Worm (Caenorhabditis elegans) whole organism, L4 larva: ENCODE results near the gene R02F2.7.

Source experiments
- F37D6.2 ChIP-seq: sonication (generic microtip); optimal IDR thresholded peaks from 2 replicates; lab custom pipeline; 2016; ENCODE audit warnings: mild to moderate bottlenecking, missing genetic modification characterization, missing compliant biosample characterization
- Y48G9A.11 ChIP-seq: fragments of 200-800 bp; sonication (Bioruptor generic); IDR thresholded peaks from 2 replicates; pipeline ENCODE4 v1.3.6; 2022; ENCODE audit warnings: missing genetic modification reagents, missing genetic modification characterization, missing compliant biosample characterization
- Y5F2A.4 ChIP-seq: fragments of 200-800 bp; sonication (Bioruptor generic); optimal IDR thresholded peaks from 2 replicates; lab custom pipeline; 2018; ENCODE audit warnings: mild to moderate bottlenecking, missing genetic modification characterization, missing compliant biosample characterization
- Y75B8A.6 ChIP-seq: fragments of 200-800 bp; sonication (Bioruptor generic); IDR thresholded peaks from 2 replicates; pipeline ENCODE4 v1.3.6; 2022; ENCODE audit warnings: missing genetic modification reagents, missing genetic modification characterization, missing compliant biosample characterization
- aha-1 ChIP-seq: fragments of 150-350 bp; peaks from one replicate; lab custom pipeline; 2014; ENCODE audit warnings: missing biosample characterization, missing genetic modification characterization
- ama-1 ChIP-seq: fragments of 150-350 bp; optimal IDR thresholded peaks from 2 replicates; lab custom pipeline; 2014; ENCODE audit warnings: inconsistent platforms, mixed read lengths
- attf-4 ChIP-seq: sonication (generic microtip); optimal IDR thresholded peaks from 3 replicates; lab custom pipeline; 2017; ENCODE audit warnings: missing biosample characterization, missing genetic modification characterization
- ceh-28 ChIP-seq: fragments of 150-350 bp; optimal IDR thresholded peaks from 2 replicates; lab custom pipeline; 2014; ENCODE audit warnings: missing biosample characterization, missing genetic modification reagents, missing genetic modification characterization
- ceh-44 ChIP-seq: fragments of 200-800 bp; sonication (Bioruptor generic); IDR thresholded peaks from 2 replicates; pipeline ENCODE4 v1.3.6; 2022; ENCODE audit warnings: missing genetic modification reagents, missing genetic modification characterization, missing compliant biosample characterization
- ceh-62 ChIP-seq: sonication (generic microtip); optimal IDR thresholded peaks from 2 replicates; lab custom pipeline; 2017; ENCODE audit warnings: missing biosample characterization, missing genetic modification characterization
- ces-1 ChIP-seq: fragments of 150-350 bp; sonication (generic microtip); optimal IDR thresholded peaks from 4 replicates; lab custom pipeline; 2014; ENCODE audit warnings: missing biosample characterization, missing genetic modification reagents, missing genetic modification characterization
- daf-12 ChIP-seq: fragments of 150-350 bp; optimal IDR thresholded peaks from 2 replicates; lab custom pipeline; 2014; ENCODE audit warnings: missing biosample characterization, missing genetic modification reagents, missing genetic modification characterization
- daf-8 ChIP-seq: fragments of 200-800 bp; sonication (Bioruptor generic); IDR thresholded peaks from 2 replicates; pipeline ENCODE4 v1.3.6; 2022; ENCODE audit warnings: missing genetic modification characterization, missing compliant biosample characterization
- dmd-6 ChIP-seq: fragments of 200-800 bp; sonication (Bioruptor generic); IDR thresholded peaks from 2 replicates; pipeline ENCODE4 v1.3.6; 2022; ENCODE audit warnings: missing genetic modification reagents, missing genetic modification characterization, missing compliant biosample characterization
- fkh-10 ChIP-seq: fragments of 150-350 bp; optimal IDR thresholded peaks from 2 replicates; lab custom pipeline; 2014; ENCODE audit warnings: missing biosample characterization, missing genetic modification reagents, missing genetic modification characterization
- hif-1 ChIP-seq, 2 experiments: sonication (generic microtip); optimal IDR thresholded peaks; 2 replicates each; lab custom pipeline; 2016 to 2017; ENCODE audit warnings: missing compliant biosample characterization in 2 of 2, missing genetic modification characterization in 2 of 2, missing genetic modification reagents in 2 of 2, missing genotype in 2 of 2, mild to moderate bottlenecking in 1 of 2
- hlh-11 ChIP-seq: fragments of 200-800 bp; sonication (Bioruptor generic); optimal IDR thresholded peaks from 2 replicates; lab custom pipeline; 2018; ENCODE audit warnings: mild to moderate bottlenecking, missing genetic modification characterization, missing compliant biosample characterization
- hmg-1.1 ChIP-seq: fragments of 200-800 bp; sonication (Bioruptor generic); IDR thresholded peaks from 2 replicates; pipeline ENCODE4 v1.3.6; 2022; ENCODE audit warnings: missing genetic modification reagents, missing genetic modification characterization, missing compliant biosample characterization
- lim-7 ChIP-seq: fragments of 200-800 bp; sonication (Bioruptor generic); IDR thresholded peaks from 2 replicates; pipeline ENCODE4 v1.3.6; 2022; ENCODE audit warnings: missing genetic modification characterization, missing compliant biosample characterization
- lin-1 ChIP-seq: fragments of 200-800 bp; sonication (Bioruptor generic); IDR thresholded peaks from 2 replicates; pipeline ENCODE4 v1.3.6; 2022; ENCODE audit warnings: missing genetic modification reagents, missing genetic modification characterization, missing compliant biosample characterization
- lin-29 ChIP-seq: fragments of 200-800 bp; sonication (Bioruptor generic); IDR thresholded peaks from 2 replicates; pipeline ENCODE4 v1.3.6; 2022; ENCODE audit warnings: missing genetic modification reagents, missing genetic modification characterization, missing compliant biosample characterization
- lin-38 ChIP-seq: fragments of 200-800 bp; sonication (Bioruptor generic); IDR thresholded peaks from 2 replicates; pipeline ENCODE4 v1.3.6; 2022; ENCODE audit warnings: missing genetic modification reagents, missing genetic modification characterization, missing compliant biosample characterization
- madf-5 ChIP-seq, 2 experiments: fragments of 200-800 bp; sonication (Bioruptor generic); IDR thresholded peaks; 2 replicates each; pipeline ENCODE4 v1.3.6; 2022; ENCODE audit warnings: missing compliant biosample characterization in 2 of 2, missing genetic modification characterization in 2 of 2
- mep-1 ChIP-seq: fragments of 150-350 bp; sonication (generic microtip); optimal IDR thresholded peaks from 3 replicates; lab custom pipeline; 2014; ENCODE audit warnings: missing biosample characterization, missing genetic modification characterization
- nhr-102 ChIP-seq: sonication (generic microtip); optimal IDR thresholded peaks from 2 replicates; lab custom pipeline; 2016; ENCODE audit warnings: mild to moderate bottlenecking, missing genetic modification characterization, moderate library complexity, missing compliant biosample characterization
- nhr-11 ChIP-seq: fragments of 150-350 bp; optimal IDR thresholded peaks from 2 replicates; lab custom pipeline; 2014; ENCODE audit warnings: missing biosample characterization, missing genetic modification characterization
- nhr-237 ChIP-seq: sonication (generic microtip); optimal IDR thresholded peaks from 2 replicates; lab custom pipeline; 2017; ENCODE audit warnings: missing biosample characterization, missing genetic modification characterization
- nhr-25 ChIP-seq: sonication (generic microtip); optimal IDR thresholded peaks from 2 replicates; lab custom pipeline; 2017; ENCODE audit warnings: missing genetic modification characterization, mild to moderate bottlenecking, missing compliant biosample characterization, antibody characterized with exemption, moderate library complexity, borderline replicate concordance; ENCODE audit not compliant: insufficient read depth
- nhr-41 ChIP-seq: fragments of 200-800 bp; sonication (Bioruptor generic); IDR thresholded peaks from 2 replicates; pipeline ENCODE4 v1.3.6; 2022; ENCODE audit warnings: missing genetic modification reagents, missing genetic modification characterization, missing compliant biosample characterization
- nhr-42 ChIP-seq: fragments of 200-800 bp; sonication (Bioruptor generic); IDR thresholded peaks from 2 replicates; pipeline ENCODE4 v1.3.6; 2022; ENCODE audit warnings: missing genetic modification characterization, missing compliant biosample characterization
- nhr-76 ChIP-seq: fragments of 150-350 bp; optimal IDR thresholded peaks from 2 replicates; lab custom pipeline; 2014; ENCODE audit warnings: missing biosample characterization, missing genetic modification characterization
- saeg-2 ChIP-seq: fragments of 200-800 bp; sonication (Bioruptor generic); IDR thresholded peaks from 2 replicates; pipeline ENCODE4 v1.3.6; 2022; ENCODE audit warnings: missing genetic modification reagents, missing genetic modification characterization, missing compliant biosample characterization
- sdz-12 ChIP-seq: fragments of 200-800 bp; sonication (Bioruptor generic); optimal IDR thresholded peaks from 2 replicates; lab custom pipeline; 2018; ENCODE audit warnings: mild to moderate bottlenecking, missing genetic modification characterization, missing compliant biosample characterization
- set-16 ChIP-seq: fragments of 200-800 bp; sonication (Bioruptor generic); IDR thresholded peaks from 2 replicates; pipeline ENCODE4 v1.3.6; 2022; ENCODE audit warnings: missing genetic modification reagents, missing genetic modification characterization, missing compliant biosample characterization
- snpc-1.2 ChIP-seq: fragments of 200-800 bp; sonication (Bioruptor generic); IDR thresholded peaks from 2 replicates; pipeline ENCODE4 v1.3.6; 2022; ENCODE audit warnings: missing genetic modification reagents, missing genetic modification characterization, missing compliant biosample characterization
- spr-3 ChIP-seq: fragments of 200-800 bp; sonication (Bioruptor generic); optimal IDR thresholded peaks from 2 replicates; lab custom pipeline; 2018; ENCODE audit warnings: mild to moderate bottlenecking, missing genetic modification characterization, missing compliant biosample characterization
- tag-97 ChIP-seq: fragments of 200-800 bp; sonication (Bioruptor generic); IDR thresholded peaks from 2 replicates; pipeline ENCODE4 v1.3.6; 2022; ENCODE audit warnings: missing genetic modification characterization, missing compliant biosample characterization
- unc-62 ChIP-seq, 3 experiments: fragments of 150-350 bp in 1 of 3; sonication (generic microtip); optimal IDR thresholded peaks in 2 of 3; peaks in 1 of 3; 1 replicate in 1 of 3; 2 replicates in 2 of 3; lab custom pipeline; 2014 to 2017; ENCODE audit warnings: missing biosample characterization in 3 of 3, missing genetic modification characterization in 3 of 3, missing genetic modification reagents in 3 of 3, missing genotype in 1 of 3
- zfp-2 ChIP-seq: sonication (generic microtip); optimal IDR thresholded peaks from 2 replicates; lab custom pipeline; 2016; ENCODE audit warnings: mild to moderate bottlenecking, missing genetic modification characterization, missing compliant biosample characterization
- zip-11 ChIP-seq: fragments of 200-800 bp; sonication (Bioruptor generic); IDR thresholded peaks from 2 replicates; pipeline ENCODE4 v1.3.6; 2022; ENCODE audit warnings: missing genetic modification characterization, missing compliant biosample characterization
- ztf-11 ChIP-seq: fragments of 150-350 bp; optimal IDR thresholded peaks from 2 replicates; lab custom pipeline; 2014; ENCODE audit warnings: missing biosample characterization, missing genetic modification characterization

The R02F2.7 gene

DNA sequence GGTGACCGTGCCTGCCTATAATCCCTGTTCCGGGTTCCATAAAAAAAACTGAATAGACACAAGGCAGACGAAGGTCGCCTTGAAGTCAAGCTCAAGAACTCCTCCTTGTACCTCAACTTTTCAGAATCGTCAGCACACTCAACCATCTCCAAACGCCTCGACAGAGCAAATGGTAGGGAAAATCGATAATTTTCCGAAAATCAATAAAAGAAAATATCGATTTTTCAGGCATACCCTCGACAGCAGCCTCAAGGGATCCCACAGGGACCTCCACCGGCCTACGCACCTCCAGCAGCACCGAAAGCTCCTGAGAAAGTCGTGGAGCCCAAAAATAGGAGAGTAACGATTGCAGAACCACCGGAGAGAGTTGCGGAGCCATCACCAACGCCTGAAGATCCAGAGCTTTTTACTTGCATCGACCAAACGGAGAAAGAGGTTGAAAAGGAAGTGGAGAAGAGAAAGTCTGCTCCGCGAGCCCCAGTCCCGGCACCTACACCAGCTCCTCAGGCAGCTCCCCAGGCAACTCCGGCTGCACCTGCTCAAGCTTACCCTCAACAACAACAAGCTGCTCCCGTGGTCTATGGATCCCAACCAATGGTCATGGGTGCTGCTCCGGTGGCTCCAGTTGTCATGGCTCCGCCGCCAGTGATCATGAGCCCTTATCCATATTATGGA is 3.9 kb downstream of the R02F2.7 start:
- TF ChIP-seq dmd-6 (GFP tag; lab: Robert Waterston, UW) (no peak), ceh-28 (tag; lab: Kevin White, UChicago) (peak; percentile 86), ceh-62 (no peak), nhr-25 (no peak), ceh-44 (no peak), nhr-102 (no peak), nhr-237 (tag; lab: Kevin White, UChicago) (no peak), zip-11 (GFP tag; lab: Robert Waterston, UW) (no peak), tag-97 (GFP tag; lab: Robert Waterston, UW) (no peak), Y48G9A.11 (GFP tag; lab: Robert Waterston, UW) (no peak), ama-1 (lab: Kevin White, UChicago) (no peak), lin-29 (GFP tag; lab: Robert Waterston, UW) (no peak), hmg-1.1 (GFP tag; lab: Robert Waterston, UW) (0 out of 2 replicates have a peak, but pooled peaks have one; percentile 9), ces-1 (no peak), nhr-11 (tag; lab: Kevin White, UChicago) (no peak), madf-5 (GFP tag; IDR thresholded peaks at IDR 0.05; lab: Robert Waterston, UW) (no peak), lim-7 (0 out of 2 replicates have a peak, but pooled peaks have one; percentile 45), unc-62 (GFP tag; optimal IDR thresholded peaks at IDR 0.05 in 1 of 2; lab: Kevin White, UChicago) (no peak), unc-62 (tag; optimal IDR thresholded peaks at IDR 0.05; lab: Kevin White, UChicago) (no peak), fkh-10 (no peak), hlh-11 (no peak), mep-1 (tag; lab: Kevin White, UChicago) (no peak), attf-4 (tag; lab: Kevin White, UChicago) (no peak), nhr-41 (GFP tag; lab: Robert Waterston, UW) (no peak), F37D6.2 (tag; lab: Kevin White, UChicago) (no peak), daf-12 (tag; lab: Kevin White, UChicago) (no peak), nhr-42 (GFP tag; lab: Robert Waterston, UW) (no peak), set-16 (peak; percentile 91), ztf-11 (tag; lab: Kevin White, UChicago) (no peak), lin-1 (GFP tag; lab: Robert Waterston, UW) (no peak), nhr-76 (tag; lab: Kevin White, UChicago) (no peak), hif-1 (tag; optimal IDR thresholded peaks at IDR 0.05; lab: Kevin White, UChicago) (no peak)

DNA sequence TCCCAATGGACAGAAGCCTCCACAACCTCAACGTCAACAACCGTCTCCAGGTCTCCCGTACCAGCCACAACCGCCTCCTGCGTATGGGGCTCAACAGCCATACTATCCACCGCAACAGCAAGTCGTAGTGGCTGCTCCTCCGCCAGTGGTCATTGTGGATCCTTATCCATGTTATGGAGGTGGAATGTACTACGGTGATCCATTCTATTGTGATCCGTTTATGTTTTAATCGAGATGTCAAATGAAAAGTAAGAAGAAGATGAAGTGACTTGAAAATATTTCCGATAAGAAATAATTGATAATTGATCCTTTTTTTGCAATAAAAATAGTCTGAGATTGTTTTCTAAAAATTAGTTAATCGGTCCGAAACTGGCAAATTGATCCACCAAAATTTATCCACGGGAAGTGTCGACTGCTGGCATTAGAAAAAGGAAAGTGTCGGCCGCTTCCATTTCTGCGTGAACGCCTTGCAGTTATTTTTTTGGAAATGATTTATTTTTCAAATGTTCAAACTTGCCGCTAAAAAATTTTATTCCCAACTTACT is 4.7 kb downstream of the R02F2.7 start, which contains the start of the genes R02F2.6 and R02F2.5:
R02F2.6 (minus strand) TSS at position 101 of the 545 bp plus-strand sequence.
R02F2.5 (plus strand) TSS at position 495 of the 545 bp plus-strand sequence.
- TF ChIP-seq Y5F2A.4 (no peak), lim-7 (no peak), set-16 (peak; percentile 48; the same call in 1 of the 2 replicates), Y75B8A.6 (no peak), snpc-1.2 (GFP tag; lab: Robert Waterston, UW) (no peak), aha-1 (peak; percentile 83), spr-3 (GFP tag; lab: Kevin White, UChicago) (no peak), ceh-44 (no peak), daf-8 (GFP tag; lab: Robert Waterston, UW) (no peak), fkh-10 (no peak), lin-38 (GFP tag; lab: Robert Waterston, UW) (no peak), hif-1 (tag; optimal IDR thresholded peaks at IDR 0.05; lab: Kevin White, UChicago) (no peak), ceh-62 (no peak), zfp-2 (no peak), sdz-12 (GFP tag; lab: Kevin White, UChicago) (no peak), saeg-2 (GFP tag; lab: Robert Waterston, UW) (no peak)
- TF ChIP-seq, all 104 proteins: peak for 2
